Fruit fly (Drosophila melanogaster) whole organism, embryonic: ENCODE data around the gene tHMG1.

Source experiments
- Abd-B ChIP-seq: fragments of 200-800 bp; sonication (Bioruptor generic); optimal IDR thresholded peaks from 2 replicates; lab custom pipeline; 2018; ENCODE audit warnings: missing biosample characterization, mild to moderate bottlenecking, missing genetic modification characterization, moderate library complexity
- Awh ChIP-seq: fragments of 200-800 bp; sonication (Bioruptor generic); IDR thresholded peaks from 2 replicates; pipeline ENCODE4, ENCODE4 v1.3.6; 2022; ENCODE audit warnings: missing biosample characterization, missing genetic modification characterization
- Blimp-1 ChIP-seq: fragments of 200-800 bp; sonication (Bioruptor generic); optimal IDR thresholded peaks from 3 replicates; lab custom pipeline; 2018; ENCODE audit warnings: missing biosample characterization, missing genetic modification characterization, mild to moderate bottlenecking, moderate library complexity, missing genetic modification reagents
- CG10321 ChIP-seq: fragments of 200-800 bp; sonication (Bioruptor generic); IDR thresholded peaks from 2 replicates; pipeline ENCODE4 v1.3.6; 2022; ENCODE audit warnings: missing biosample characterization, missing genetic modification characterization
- CG10431 ChIP-seq: fragments of 200-800 bp; sonication (Bioruptor generic); optimal IDR thresholded peaks from 3 replicates; lab custom pipeline; 2018; ENCODE audit warnings: missing biosample characterization, mild to moderate bottlenecking, missing genetic modification characterization
- CG11093 ChIP-seq: fragments of 200-800 bp; sonication (Bioruptor generic); IDR thresholded peaks from 3 replicates; pipeline ENCODE4 v1.3.6; 2022; ENCODE audit warnings: missing biosample characterization, missing genetic modification characterization
- CG11398 ChIP-seq: fragments of 200-800 bp; sonication (Bioruptor generic); optimal IDR thresholded peaks from 2 replicates; lab custom pipeline; 2016; ENCODE audit warnings: missing biosample characterization, missing genetic modification characterization
- CG12155 ChIP-seq: fragments of 200-800 bp; sonication (Bioruptor generic); optimal IDR thresholded peaks from 3 replicates; lab custom pipeline; 2016; ENCODE audit warnings: missing biosample characterization, missing genetic modification characterization
- CG13287 ChIP-seq: fragments of 200-800 bp; sonication (Bioruptor generic); IDR thresholded peaks from 2 replicates; pipeline ENCODE4 v1.3.6; 2022; ENCODE audit warnings: missing biosample characterization, missing genetic modification characterization; ENCODE audit not compliant: partially characterized antibody
- CG14965 ChIP-seq: fragments of 200-800 bp; sonication (Bioruptor generic); optimal IDR thresholded peaks from 2 replicates; lab custom pipeline; 2016; ENCODE audit warnings: missing biosample characterization, missing genetic modification characterization, borderline replicate concordance
- CG1647 ChIP-seq: fragments of 200-800 bp; sonication (Bioruptor generic); optimal IDR thresholded peaks from 3 replicates; lab custom pipeline; 2016; ENCODE audit warnings: missing biosample characterization, missing genetic modification characterization
- CG17359 ChIP-seq: fragments of 200-800 bp; sonication (Bioruptor generic); optimal IDR thresholded peaks from 3 replicates; lab custom pipeline; 2018; ENCODE audit warnings: missing biosample characterization, mild to moderate bottlenecking, missing genetic modification characterization, moderate library complexity
- CG17612 ChIP-seq: fragments of 200-800 bp; sonication (Bioruptor generic); IDR thresholded peaks from 2 replicates; pipeline ENCODE4 v1.3.6; 2022; ENCODE audit warnings: missing biosample characterization, missing genetic modification characterization
- CG17829 ChIP-seq: fragments of 200-800 bp; optimal IDR thresholded peaks from 2 replicates; lab custom pipeline; 2019; ENCODE audit warnings: missing biosample characterization, mild to moderate bottlenecking, missing genetic modification characterization, moderate library complexity
- CG18599 ChIP-seq: fragments of 200-800 bp; sonication (Bioruptor generic); optimal IDR thresholded peaks from 3 replicates; lab custom pipeline; 2017; ENCODE audit warnings: missing biosample characterization, missing genetic modification characterization, mild to moderate bottlenecking, moderate library complexity, missing genetic modification reagents
- CG18764 ChIP-seq: fragments of 200-800 bp; sonication (Bioruptor generic); optimal IDR thresholded peaks from 3 replicates; lab custom pipeline; 2016; ENCODE audit warnings: missing biosample characterization, missing genetic modification characterization
- CG4282 ChIP-seq: fragments of 200-800 bp; sonication (Bioruptor generic); optimal IDR thresholded peaks from 2 replicates; lab custom pipeline; 2016; ENCODE audit warnings: missing biosample characterization, missing genetic modification characterization
- CG5245 ChIP-seq: fragments of 200-800 bp; sonication (Bioruptor generic); optimal IDR thresholded peaks from 3 replicates; lab custom pipeline; 2016; ENCODE audit warnings: missing biosample characterization, missing genetic modification characterization
- CG6272 ChIP-seq: fragments of 200-800 bp; sonication (Bioruptor generic); IDR thresholded peaks from 2 replicates; pipeline ENCODE4 v1.3.6; 2022; ENCODE audit warnings: missing biosample characterization, missing genetic modification characterization
- CG7271 ChIP-seq: fragments of 200-800 bp; sonication (Bioruptor generic); optimal IDR thresholded peaks from 2 replicates; lab custom pipeline; 2018; ENCODE audit warnings: missing biosample characterization, mild to moderate bottlenecking, missing genetic modification characterization, moderate library complexity
- CG8281 ChIP-seq: fragments of 200-800 bp; sonication (Bioruptor generic); optimal IDR thresholded peaks from 2 replicates; lab custom pipeline; 2018; ENCODE audit warnings: missing biosample characterization, mild to moderate bottlenecking, missing genetic modification characterization, moderate library complexity
- CG8924 ChIP-seq: fragments of 200-800 bp; optimal IDR thresholded peaks from 3 replicates; lab custom pipeline; 2019; ENCODE audit warnings: missing biosample characterization, mild to moderate bottlenecking, missing genetic modification characterization, moderate library complexity
- CG8944 ChIP-seq: fragments of 200-800 bp; sonication (Bioruptor generic); optimal IDR thresholded peaks from 3 replicates; lab custom pipeline; 2016; ENCODE audit warnings: missing biosample characterization, missing genetic modification characterization
- CG9437 ChIP-seq: fragments of 200-800 bp; sonication (Bioruptor generic); optimal IDR thresholded peaks from 2 replicates; lab custom pipeline; 2018; ENCODE audit warnings: missing biosample characterization, mild to moderate bottlenecking, missing genetic modification characterization
- HLHmδ ChIP-seq: fragments of 200-800 bp; sonication (Bioruptor generic); optimal IDR thresholded peaks from 2 replicates; lab custom pipeline; 2018; ENCODE audit warnings: missing biosample characterization, mild to moderate bottlenecking, missing genetic modification characterization, moderate library complexity
- Hey ChIP-seq: fragments of 200-800 bp; sonication (Bioruptor generic); optimal IDR thresholded peaks from 3 replicates; lab custom pipeline; 2018; ENCODE audit warnings: missing biosample characterization, mild to moderate bottlenecking, missing genetic modification characterization
- Hmx ChIP-seq: fragments of 200-800 bp; sonication (Bioruptor generic); optimal IDR thresholded peaks from 2 replicates; lab custom pipeline; 2016; ENCODE audit warnings: missing biosample characterization, missing genetic modification characterization
- Lpt ChIP-seq: fragments of >200 bp; optimal IDR thresholded peaks from 2 replicates; lab custom pipeline; 2018; ENCODE audit warnings: missing biosample characterization, missing genetic modification characterization
- Neu2 ChIP-seq: fragments of 200-800 bp; sonication (Bioruptor generic); optimal IDR thresholded peaks from 3 replicates; lab custom pipeline; 2016; ENCODE audit warnings: missing biosample characterization, missing genetic modification characterization, borderline replicate concordance
- Oli ChIP-seq: fragments of 200-800 bp; sonication (Bioruptor generic); optimal IDR thresholded peaks from 2 replicates; lab custom pipeline; 2018; ENCODE audit warnings: missing biosample characterization, mild to moderate bottlenecking, missing genetic modification characterization, moderate library complexity
- Optix ChIP-seq: fragments of 200-800 bp; sonication (Bioruptor generic); IDR thresholded peaks from 3 replicates; pipeline ENCODE4 v1.3.6; 2022; ENCODE audit warnings: missing biosample characterization, missing genetic modification characterization
- PHDP ChIP-seq: fragments of 200-800 bp; sonication (Bioruptor generic); optimal IDR thresholded peaks from 3 replicates; lab custom pipeline; 2018; ENCODE audit warnings: missing biosample characterization, mild to moderate bottlenecking, missing genetic modification characterization, moderate library complexity
- Rx ChIP-seq: fragments of 200-800 bp; sonication (Bioruptor generic); IDR thresholded peaks from 2 replicates; pipeline ENCODE4 v1.3.6; 2022; ENCODE audit warnings: missing biosample characterization, missing genetic modification characterization
- Sox102F ChIP-seq: fragments of 200-800 bp; sonication (Bioruptor generic); optimal IDR thresholded peaks from 2 replicates; lab custom pipeline; 2018; ENCODE audit warnings: missing biosample characterization, mild to moderate bottlenecking, missing genetic modification characterization, moderate library complexity
- ash1 ChIP-seq: fragments of 200-800 bp; sonication (Bioruptor generic); optimal IDR thresholded peaks from 2 replicates; lab custom pipeline; 2018; ENCODE audit warnings: missing biosample characterization, mild to moderate bottlenecking, missing genetic modification characterization
- bcd ChIP-seq: fragments of 200-800 bp; sonication (Bioruptor generic); optimal IDR thresholded peaks from 2 replicates; lab custom pipeline; 2017; ENCODE audit warnings: missing biosample characterization, mild to moderate bottlenecking, missing genetic modification characterization
- btn ChIP-seq: fragments of 200-800 bp; sonication (Bioruptor generic); optimal IDR thresholded peaks from 2 replicates; lab custom pipeline; 2016; ENCODE audit warnings: missing biosample characterization, missing genetic modification characterization
- chm ChIP-seq: fragments of 200-800 bp; sonication (Bioruptor generic); IDR thresholded peaks from 2 replicates; pipeline ENCODE4 v1.3.6; 2022; ENCODE audit warnings: missing biosample characterization, missing genetic modification characterization
- eve ChIP-seq, 2 experiments: fragments of >200 bp; optimal IDR thresholded peaks; 2 replicates each; lab custom pipeline; 2017; ENCODE audit warnings: missing biosample characterization in 2 of 2, missing genetic modification characterization in 2 of 2
- exex ChIP-seq: fragments of 200-800 bp; sonication (Bioruptor generic); optimal IDR thresholded peaks from 4 replicates; lab custom pipeline; 2018; ENCODE audit warnings: missing biosample characterization, mild to moderate bottlenecking, missing genetic modification characterization, moderate library complexity
- ftz-f1 ChIP-seq: fragments of 200-800 bp; sonication (Bioruptor generic); optimal IDR thresholded peaks from 2 replicates; lab custom pipeline; 2016; ENCODE audit warnings: missing biosample characterization, missing genetic modification characterization
- lilli ChIP-seq: fragments of 200-800 bp; sonication (Bioruptor generic); optimal IDR thresholded peaks from 3 replicates; lab custom pipeline; 2016; ENCODE audit warnings: missing biosample characterization, missing genetic modification characterization
- p53 ChIP-seq: fragments of 200-800 bp; sonication (Bioruptor generic); optimal IDR thresholded peaks from 2 replicates; lab custom pipeline; 2016; ENCODE audit warnings: missing biosample characterization, missing genetic modification characterization
- sens-2 ChIP-seq: fragments of 200-800 bp; sonication (Bioruptor generic); IDR thresholded peaks from 2 replicates; pipeline ENCODE4 v1.3.6; 2022; ENCODE audit warnings: missing biosample characterization, missing genetic modification characterization
- sim ChIP-seq: fragments of 200-800 bp; sonication (Bioruptor generic); IDR thresholded peaks from 2 replicates; pipeline ENCODE4 v1.3.6; 2022; ENCODE audit warnings: missing biosample characterization, missing genetic modification characterization
- slp2 ChIP-seq: fragments of 200-800 bp; sonication (Bioruptor generic); optimal IDR thresholded peaks from 2 replicates; lab custom pipeline; 2016; ENCODE audit warnings: missing biosample characterization, missing genetic modification characterization
- sna ChIP-seq: fragments of 200-800 bp; sonication (Bioruptor generic); IDR thresholded peaks from 2 replicates; pipeline ENCODE4 v1.3.6; 2022; ENCODE audit warnings: missing biosample characterization, missing genetic modification characterization; ENCODE audit not compliant: partially characterized antibody
- vfl ChIP-seq: fragments of 200-800 bp; sonication (Bioruptor generic); optimal IDR thresholded peaks from 2 replicates; lab custom pipeline; 2016; ENCODE audit warnings: missing biosample characterization, missing genetic modification characterization
- wdn ChIP-seq: fragments of 200-800 bp; sonication (Bioruptor generic); IDR thresholded peaks from 2 replicates; pipeline ENCODE4 v1.3.6; 2022; ENCODE audit warnings: missing biosample characterization, missing genetic modification characterization
- z ChIP-seq: fragments of 200-800 bp; sonication (Bioruptor generic); IDR thresholded peaks from 3 replicates; pipeline ENCODE4 v1.3.6; 2022; ENCODE audit warnings: missing biosample characterization, missing genetic modification characterization

Gene tHMG1

DNA sequence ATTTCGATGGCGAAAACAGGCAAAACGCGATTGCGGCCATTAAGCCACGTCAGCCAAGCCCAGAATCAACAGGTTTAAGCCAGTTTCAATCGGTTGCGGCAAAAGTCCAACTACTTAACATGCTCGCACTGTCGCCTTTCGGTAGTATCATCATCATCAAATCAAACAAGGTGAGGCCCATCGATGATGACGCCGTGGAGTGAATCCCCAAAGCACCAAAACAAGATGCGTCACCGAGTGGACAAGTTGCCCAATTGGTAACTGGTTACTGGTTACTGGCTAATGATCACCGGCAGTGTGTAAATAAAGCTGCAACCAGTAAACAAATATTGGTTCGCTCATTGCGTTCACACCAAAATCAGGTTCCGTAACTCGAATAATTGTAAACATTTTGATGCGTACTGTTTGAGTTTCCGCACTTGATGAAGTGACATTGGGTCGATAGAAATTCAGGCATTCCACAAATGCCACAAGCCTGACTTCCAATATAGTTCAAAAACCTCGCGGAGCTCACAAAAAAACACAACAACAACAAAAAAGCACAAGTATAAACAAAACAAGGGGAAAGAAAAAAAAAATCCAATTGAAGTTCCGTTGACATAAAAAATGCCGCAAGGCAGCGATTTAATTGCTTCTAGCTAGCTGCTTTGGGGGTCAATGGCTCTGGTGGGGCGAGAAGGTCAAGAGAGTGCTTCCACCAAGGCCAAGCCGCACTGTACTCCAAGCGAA is 32.9 kb downstream of the tHMG1 start (continued):
- TF ChIP-seq CG18764 (GFP tag; lab: Kevin White, UChicago) (peak; percentile 62), CG7271 (peak; percentile 42), CG8944 (no peak), slp2 (peak; percentile 41), CG8281 (tag; lab: Kevin White, UChicago) (peak; percentile 60), CG13287 (no peak), bcd (GFP tag; lab: Kevin White, UChicago) (no peak), PHDP (tag; lab: Kevin White, UChicago) (peak; percentile 71), z (GFP tag; lab: Robert Waterston, UW) (0 out of 3 replicates have a peak, but pooled peaks have one; percentile 55), CG5245 (GFP tag; lab: Kevin White, UChicago) (no peak), Hmx (GFP tag; lab: Kevin White, UChicago) (no peak), sim (0 out of 2 replicates have a peak, but pooled peaks have one; percentile 25), sens-2 (GFP tag; lab: Robert Waterston, UW) (no peak), btn (GFP tag; lab: Kevin White, UChicago) (peak; percentile 42), CG18599 (GFP tag; lab: Kevin White, UChicago) (peak; percentile 43), CG10321 (GFP tag; lab: Robert Waterston, UW) (0 out of 2 replicates have a peak, but pooled peaks have one; percentile 21), CG17612 (GFP tag; lab: Robert Waterston, UW) (no peak), chm (peak; percentile 81), CG9437 (GFP tag; lab: Kevin White, UChicago) (no peak), lilli (no peak), CG4282 (peak; percentile 5), Blimp-1 (GFP tag; lab: Kevin White, UChicago) (peak; percentile 67), ash1 (GFP tag; lab: Kevin White, UChicago) (no peak), CG11398 (GFP tag; lab: Kevin White, UChicago) (peak; percentile 57), Oli (no peak), HLHmδ (peak; percentile 75), CG12155 (no peak), Sox102F (GFP tag; lab: Kevin White, UChicago) (peak; percentile 64), sna (no peak), wdn (no peak), Awh (GFP tag; lab: Robert Waterston, UW) (peak; percentile 85), ftz-f1 (GFP tag; lab: Kevin White, UChicago) (peak; percentile 92), eve (GFP tag; optimal IDR thresholded peaks at IDR 0.05; lab: Kevin White, UChicago) (peak in 1 of 2 experiments; percentile 85), CG14965 (GFP tag; lab: Kevin White, UChicago) (no peak), Hey (tag; lab: Kevin White, UChicago) (no peak), CG17829 (tag; lab: Kevin White, UChicago) (no peak), vfl (GFP tag; lab: Kevin White, UChicago) (no peak), Optix (no peak), p53 (GFP tag; lab: Kevin White, UChicago) (no peak), Lpt (GFP tag; lab: Kevin White, UChicago) (no peak), CG1647 (GFP tag; lab: Kevin White, UChicago) (peak; percentile 66), CG8924 (tag; lab: Kevin White, UChicago) (peak; percentile 33), exex (tag; lab: Kevin White, UChicago) (peak; percentile 10), Abd-B (GFP tag; lab: Kevin White, UChicago) (no peak), CG10431 (GFP tag; lab: Kevin White, UChicago) (peak; percentile 46), Rx (GFP tag; lab: Robert Waterston, UW) (no peak), CG6272 (GFP tag; lab: Robert Waterston, UW) (no peak), Neu2 (no peak), CG17359 (peak; percentile 84), CG11093 (no peak)
